Fruit fly (Drosophila melanogaster) whole organism, wandering third instar larva: Measurements from ENCODE around the gene CG13010.

ENCODE experiments used
- CG32264 ChIP-seq: fragments of 200-800 bp; sonication (Bioruptor generic); optimal IDR thresholded peaks from 2 replicates; lab custom pipeline; 2016; ENCODE audit warnings: missing biosample characterization, missing genetic modification characterization
- Dfd ChIP-seq: fragments of >200 bp; optimal IDR thresholded peaks from 2 replicates; lab custom pipeline; 2017; ENCODE audit warnings: missing biosample characterization, missing genetic modification characterization
- Dif ChIP-seq: fragments of 200-275, 200-300 bp; sonication (Bioruptor generic); optimal IDR thresholded peaks from 2 replicates; lab custom pipeline; 2018; ENCODE audit warnings: missing biosample characterization, missing genetic modification characterization; ENCODE audit not compliant: partially characterized antibody
- GATAd ChIP-seq: sonication (Bioruptor generic); optimal IDR thresholded peaks from 2 replicates; lab custom pipeline; 2016; ENCODE audit warnings: missing biosample characterization, missing genetic modification characterization
- Jra ChIP-seq: sonication (Bioruptor generic); optimal IDR thresholded peaks from 2 replicates; lab custom pipeline; 2016; ENCODE audit warnings: missing biosample characterization, missing genetic modification characterization
- Mio ChIP-seq: sonication (Bioruptor generic); optimal IDR thresholded peaks from 2 replicates; lab custom pipeline; 2016; ENCODE audit warnings: missing biosample characterization, missing genetic modification characterization
- OdsH ChIP-seq: fragments of 200-800 bp; sonication (Bioruptor generic); optimal IDR thresholded peaks from 2 replicates; lab custom pipeline; 2016; ENCODE audit warnings: missing biosample characterization, mild to moderate bottlenecking, missing genetic modification characterization
- Rel ChIP-seq, 2 experiments: fragments of 200-800 bp; sonication (Bioruptor generic) in 1 of 2; optimal IDR thresholded peaks; 2 replicates in 1 of 2; 3 replicates in 1 of 2; lab custom pipeline; 2016 to 2019; ENCODE audit warnings: mild to moderate bottlenecking in 2 of 2, missing biosample characterization in 2 of 2, missing genetic modification characterization in 2 of 2, moderate library complexity in 1 of 2
- Vsx2 ChIP-seq: fragments of 200-300, 225-300 bp; sonication (Bioruptor generic); optimal IDR thresholded peaks from 2 replicates; lab custom pipeline; 2018; ENCODE audit warnings: missing biosample characterization, missing genetic modification characterization; ENCODE audit not compliant: partially characterized antibody
- foxo ChIP-seq, 2 experiments: fragments of 200-800 bp; sonication (Bioruptor generic); optimal IDR thresholded peaks; 2 replicates in 1 of 2; 3 replicates in 1 of 2; lab custom pipeline; 2016 to 2017; ENCODE audit warnings: missing biosample characterization in 2 of 2, missing genetic modification characterization in 2 of 2
- fru ChIP-seq: fragments of 200-800 bp; sonication (Bioruptor generic); optimal IDR thresholded peaks from 3 replicates; lab custom pipeline; 2016; ENCODE audit warnings: missing biosample characterization, mild to moderate bottlenecking, missing genetic modification characterization
- h ChIP-seq: fragments of 200-800 bp; sonication (Bioruptor generic); optimal IDR thresholded peaks from 3 replicates; lab custom pipeline; 2016; ENCODE audit warnings: missing biosample characterization, mild to moderate bottlenecking, missing genetic modification characterization
- psq ChIP-seq: fragments of 200-800 bp; sonication (Bioruptor generic); optimal IDR thresholded peaks from 3 replicates; lab custom pipeline; 2017; ENCODE audit warnings: missing biosample characterization, mild to moderate bottlenecking, missing genetic modification characterization, moderate library complexity
- sage ChIP-seq: fragments of 200-800 bp; sonication (Bioruptor generic); optimal IDR thresholded peaks from 2 replicates; lab custom pipeline; 2016; ENCODE audit warnings: missing biosample characterization, mild to moderate bottlenecking, missing genetic modification characterization
- sv ChIP-seq: fragments of 200-800 bp; sonication (Bioruptor generic); optimal IDR thresholded peaks from 3 replicates; lab custom pipeline; 2016; ENCODE audit warnings: missing biosample characterization, missing genetic modification characterization
- tai ChIP-seq: sonication (Bioruptor generic); optimal IDR thresholded peaks from 2 replicates; lab custom pipeline; 2016; ENCODE audit warnings: missing biosample characterization, missing genetic modification characterization

Gene CG13010

dm6 chrX:16633181-16633957 lies 45.4 kb downstream of the CG13010 start:
- TF ChIP-seq GATAd (GFP tag; lab: Kevin White, UChicago) (no peak), CG32264 (GFP tag; lab: Kevin White, UChicago) (no peak), sage (no peak), Rel (GFP tag; optimal IDR thresholded peaks at IDR 0.05; lab: Kevin White, UChicago) (no peak), Rel (tag; optimal IDR thresholded peaks at IDR 0.05; lab: Kevin White, UChicago) (no peak), Dfd (GFP tag; lab: Kevin White, UChicago) (no peak), Mio (GFP tag; lab: Kevin White, UChicago) (no peak), sv (GFP tag; lab: Kevin White, UChicago) (no peak), foxo (GFP tag; optimal IDR thresholded peaks at IDR 0.05; lab: Kevin White, UChicago) (no peak)

DNA sequence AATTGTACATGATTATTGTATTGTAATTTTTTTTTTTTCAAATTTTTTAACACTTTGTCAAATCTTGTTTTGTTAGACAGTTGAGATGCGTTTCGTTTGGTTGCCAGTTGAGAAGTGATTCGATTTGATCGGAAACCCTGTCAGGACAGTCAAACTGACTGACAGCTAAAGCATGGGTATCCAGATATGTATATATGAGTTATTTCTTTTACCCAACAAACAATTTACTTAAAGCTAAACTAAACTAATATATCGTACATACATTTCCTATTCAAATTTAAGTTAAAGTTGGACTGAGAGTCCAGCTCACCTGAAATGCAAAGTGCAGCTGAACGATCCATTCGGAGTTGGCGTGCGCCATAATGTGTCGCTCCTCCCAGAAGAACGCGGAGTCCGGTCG lies 46.6 kb downstream of the CG13010 start, which contains the start of gene CG9777:
TSS of gene CG9777 (minus strand) at position 101 of the 400 bp plus-strand sequence.
- TF ChIP-seq fru (GFP tag; lab: Kevin White, UChicago) (no peak), Vsx2 (no peak), Dif (GFP tag; lab: Kevin White, UChicago) (no peak), Jra (GFP tag; lab: Kevin White, UChicago) (no peak), tai (no peak), psq (GFP tag; lab: Kevin White, UChicago) (no peak), OdsH (GFP tag; lab: Kevin White, UChicago) (no peak), h (no peak)
